Worm (Caenorhabditis elegans) whole organism, L1 larva: Measurements from ENCODE around the gene ptr-8.

ENCODE experiments used
- C04F5.9 ChIP-seq: sonication (generic microtip); optimal IDR thresholded peaks from 2 replicates; lab custom pipeline; 2016; ENCODE audit warnings: missing genetic modification characterization, missing compliant biosample characterization
- C16A3.4 ChIP-seq: fragments of 150-350 bp; optimal IDR thresholded peaks from 2 replicates; lab custom pipeline; 2014; ENCODE audit warnings: missing biosample characterization, missing genetic modification characterization
- C34B4.2 ChIP-seq: sonication (generic microtip); optimal IDR thresholded peaks from 2 replicates; lab custom pipeline; 2017; ENCODE audit warnings: mild to moderate bottlenecking, missing genetic modification characterization, missing compliant biosample characterization
- F16B12.6 ChIP-seq: fragments of 150-350 bp; optimal IDR thresholded peaks from 2 replicates; lab custom pipeline; 2014; ENCODE audit warnings: missing biosample characterization, missing genetic modification characterization
- alr-1 ChIP-seq: fragments of 200-800 bp; sonication (Bioruptor generic); optimal IDR thresholded peaks from 2 replicates; lab custom pipeline; 2018; ENCODE audit warnings: borderline replicate concordance, mild to moderate bottlenecking, missing genetic modification characterization, missing compliant biosample characterization
- aly-2 ChIP-seq: fragments of 150-350 bp; optimal IDR thresholded peaks from 2 replicates; lab custom pipeline; 2014; ENCODE audit warnings: missing biosample characterization, missing genetic modification characterization
- blmp-1 ChIP-seq: fragments of 150-350 bp; optimal IDR thresholded peaks from 2 replicates; lab custom pipeline; 2014; ENCODE audit warnings: missing biosample characterization, missing genetic modification characterization
- ceh-63 ChIP-seq: fragments of 200-800 bp; sonication (Bioruptor generic); optimal IDR thresholded peaks from 2 replicates; lab custom pipeline; 2018; ENCODE audit warnings: mild to moderate bottlenecking, missing genetic modification characterization, missing compliant biosample characterization
- ceh-82 ChIP-seq, 3 experiments: fragments of 150-350 bp in 1 of 3; sonication (generic microtip) in 2 of 3; optimal IDR thresholded peaks; 2 replicates each; lab custom pipeline; 2014 to 2017; ENCODE audit warnings: missing biosample characterization in 3 of 3, missing genetic modification characterization in 3 of 3
- ceh-88 ChIP-seq: fragments of 200-800 bp; sonication (Bioruptor generic); IDR thresholded peaks from 2 replicates; pipeline ENCODE4 v1.3.6; 2022; ENCODE audit warnings: missing genetic modification characterization, missing compliant biosample characterization
- ces-1 ChIP-seq: fragments of 150-350 bp; optimal IDR thresholded peaks from 2 replicates; lab custom pipeline; 2014; ENCODE audit warnings: missing biosample characterization, missing genetic modification reagents, missing genetic modification characterization
- dsc-1 ChIP-seq: sonication (generic microtip); optimal IDR thresholded peaks from 2 replicates; lab custom pipeline; 2016; ENCODE audit warnings: mild to moderate bottlenecking, missing genetic modification characterization, missing compliant biosample characterization
- efl-1 ChIP-seq, 4 experiments: fragments of 150-350 bp; optimal IDR thresholded peaks in 3 of 4; peaks in 1 of 4; 1 replicate in 1 of 4; 2 replicates in 3 of 4; lab custom pipeline; 2014; ENCODE audit warnings: missing biosample characterization in 2 of 4, missing genetic modification characterization in 2 of 4, missing genetic modification reagents in 2 of 4
- efl-3 ChIP-seq: fragments of 200-800 bp; sonication (Bioruptor generic); optimal IDR thresholded peaks from 2 replicates; lab custom pipeline; 2018; ENCODE audit warnings: mild to moderate bottlenecking, missing genetic modification characterization, missing compliant biosample characterization
- egl-27 ChIP-seq, 2 experiments: fragments of 150-350 bp in 1 of 2; sonication (generic microtip); optimal IDR thresholded peaks; 3 replicates each; lab custom pipeline; 2017 to 2018; ENCODE audit warnings: missing biosample characterization in 2 of 2, missing genetic modification characterization in 2 of 2, missing genetic modification reagents in 2 of 2
- elt-2 ChIP-seq: sonication (generic microtip); optimal IDR thresholded peaks from 2 replicates; lab custom pipeline; 2016; ENCODE audit warnings: missing genetic modification characterization, mild to moderate bottlenecking, inconsistent platforms, missing compliant biosample characterization, missing genetic modification reagents
- elt-3 ChIP-seq, 6 experiments: fragments of 150-350 bp in 1 of 6; sonication (generic microtip); optimal IDR thresholded peaks; 2 replicates each; lab custom pipeline; 2017 to 2018; ENCODE audit warnings: missing biosample characterization in 6 of 6, missing genetic modification characterization in 6 of 6, inconsistent platforms in 1 of 6
- fkh-10 ChIP-seq: sonication (generic microtip); optimal IDR thresholded peaks from 2 replicates; lab custom pipeline; 2017; ENCODE audit warnings: missing biosample characterization, missing genetic modification reagents, missing genetic modification characterization
- fkh-4 ChIP-seq: sonication (generic microtip); optimal IDR thresholded peaks from 2 replicates; lab custom pipeline; 2016; ENCODE audit warnings: missing compliant biosample characterization, missing genetic modification characterization, borderline replicate concordance
- hlh-17 ChIP-seq: fragments of 200-800 bp; sonication (Bioruptor generic); optimal IDR thresholded peaks from 2 replicates; lab custom pipeline; 2018; ENCODE audit warnings: missing genetic modification characterization, mild to moderate bottlenecking, missing compliant biosample characterization, moderate library complexity, borderline replicate concordance
- hpl-2 ChIP-seq: fragments of 150-350 bp; optimal IDR thresholded peaks from 2 replicates; lab custom pipeline; 2014; ENCODE audit warnings: missing biosample characterization, missing genetic modification reagents, missing genetic modification characterization
- irx-1 ChIP-seq: sonication (generic microtip); optimal IDR thresholded peaks from 2 replicates; lab custom pipeline; 2016; ENCODE audit warnings: missing genetic modification characterization, missing compliant biosample characterization
- isw-1 ChIP-seq: fragments of 200-800 bp; sonication (Bioruptor generic); IDR thresholded peaks from 2 replicates; pipeline ENCODE4 v1.3.6; 2022; ENCODE audit warnings: missing genetic modification characterization, missing compliant biosample characterization
- lin-14 ChIP-seq: fragments of 200-800 bp; sonication (Bioruptor generic); optimal IDR thresholded peaks from 2 replicates; lab custom pipeline; 2018; ENCODE audit warnings: mild to moderate bottlenecking, missing genetic modification characterization, moderate library complexity, missing compliant biosample characterization
- lin-35 ChIP-seq, 2 experiments: fragments of 150-350 bp; optimal IDR thresholded peaks; 2 replicates each; lab custom pipeline; 2014; ENCODE audit warnings: missing biosample characterization in 2 of 2, missing genetic modification characterization in 2 of 2, missing genetic modification reagents in 2 of 2
- lin-39 ChIP-seq: fragments of 150-350 bp; optimal IDR thresholded peaks from 2 replicates; lab custom pipeline; 2014; ENCODE audit warnings: missing biosample characterization, missing genetic modification reagents, missing genetic modification characterization
- lir-3 ChIP-seq: sonication (generic microtip); optimal IDR thresholded peaks from 2 replicates; lab custom pipeline; 2016; ENCODE audit warnings: mild to moderate bottlenecking, missing genetic modification characterization, moderate library complexity, missing compliant biosample characterization; ENCODE audit not compliant: poor library complexity
- lsy-2 ChIP-seq, 2 experiments: fragments of 150-350 bp; optimal IDR thresholded peaks; 2 replicates each; lab custom pipeline; 2014; ENCODE audit warnings: missing biosample characterization in 2 of 2, missing genetic modification characterization in 2 of 2
- mef-2 ChIP-seq: fragments of 150-350 bp; optimal IDR thresholded peaks from 2 replicates; lab custom pipeline; 2014; ENCODE audit warnings: missing biosample characterization, missing genetic modification characterization
- nhr-19 ChIP-seq: fragments of 200-800 bp; sonication (Bioruptor generic); conservative IDR thresholded peaks from 2 replicates; pipeline ENCODE4 v1.3.6; 2022; ENCODE audit warnings: missing genetic modification characterization, missing compliant biosample characterization
- nhr-20 ChIP-seq: sonication (generic microtip); optimal IDR thresholded peaks from 2 replicates; lab custom pipeline; 2016; ENCODE audit warnings: mild to moderate bottlenecking, missing genetic modification characterization, missing compliant biosample characterization
- nhr-28 ChIP-seq: fragments of 150-350 bp; optimal IDR thresholded peaks from 2 replicates; lab custom pipeline; 2014; ENCODE audit warnings: missing biosample characterization, missing genetic modification characterization
- nhr-47 ChIP-seq: sonication (generic microtip); optimal IDR thresholded peaks from 2 replicates; lab custom pipeline; 2016; ENCODE audit warnings: mild to moderate bottlenecking, missing genetic modification characterization, moderate library complexity, missing compliant biosample characterization
- nhr-71 ChIP-seq: sonication (generic microtip); optimal IDR thresholded peaks from 2 replicates; lab custom pipeline; 2016; ENCODE audit warnings: mild to moderate bottlenecking, missing genetic modification characterization, moderate library complexity, missing compliant biosample characterization
- nhr-76 ChIP-seq: sonication (generic microtip); optimal IDR thresholded peaks from 2 replicates; lab custom pipeline; 2017; ENCODE audit warnings: missing biosample characterization, missing genetic modification characterization
- nhr-85 ChIP-seq: sonication (generic microtip); peaks from one replicate; lab custom pipeline; 2016; ENCODE audit warnings: missing genetic modification characterization, inconsistent platforms, missing compliant biosample characterization
- nhr-90 ChIP-seq: sonication (generic microtip); optimal IDR thresholded peaks from 2 replicates; lab custom pipeline; 2016; ENCODE audit warnings: mild to moderate bottlenecking, missing genetic modification characterization, missing compliant biosample characterization; ENCODE audit not compliant: poor library complexity
- rnt-1 ChIP-seq: sonication (generic microtip); optimal IDR thresholded peaks from 2 replicates; lab custom pipeline; 2016; ENCODE audit warnings: mild to moderate bottlenecking, missing genetic modification characterization, moderate library complexity, missing compliant biosample characterization
- snu-23 ChIP-seq: sonication (generic microtip); optimal IDR thresholded peaks from 2 replicates; lab custom pipeline; 2016; ENCODE audit warnings: missing genetic modification characterization, missing compliant biosample characterization
- sup-37 ChIP-seq: fragments of 200-800 bp; sonication (Bioruptor generic); optimal IDR thresholded peaks from 2 replicates; lab custom pipeline; 2018; ENCODE audit warnings: mild to moderate bottlenecking, missing genetic modification characterization, missing compliant biosample characterization
- tlp-1 ChIP-seq: fragments of 150-350 bp; optimal IDR thresholded peaks from 2 replicates; lab custom pipeline; 2014; ENCODE audit warnings: missing biosample characterization, missing genetic modification characterization
- unc-130 ChIP-seq: fragments of 150-350 bp; optimal IDR thresholded peaks from 2 replicates; lab custom pipeline; 2017; ENCODE audit warnings: missing biosample characterization, missing genetic modification characterization, inconsistent platforms
- unc-98 ChIP-seq: fragments of 200-800 bp; sonication (Bioruptor generic); IDR thresholded peaks from 2 replicates; pipeline ENCODE4 v1.3.6; 2022; ENCODE audit warnings: missing genetic modification characterization, missing compliant biosample characterization
- xbp-1 ChIP-seq: sonication (generic microtip); optimal IDR thresholded peaks from 2 replicates; lab custom pipeline; 2016; ENCODE audit warnings: missing genetic modification characterization, missing compliant biosample characterization
- ztf-11 ChIP-seq, 2 experiments: sonication (generic microtip); optimal IDR thresholded peaks; 2 replicates each; lab custom pipeline; 2016 to 2017; ENCODE audit warnings: missing genetic modification characterization in 2 of 2, missing biosample characterization in 1 of 2, missing compliant biosample characterization in 1 of 2
- ztf-4 ChIP-seq: fragments of 150-350 bp; optimal IDR thresholded peaks from 2 replicates; lab custom pipeline; 2014; ENCODE audit warnings: missing biosample characterization, missing genetic modification characterization

ptr-8 gene

DNA sequence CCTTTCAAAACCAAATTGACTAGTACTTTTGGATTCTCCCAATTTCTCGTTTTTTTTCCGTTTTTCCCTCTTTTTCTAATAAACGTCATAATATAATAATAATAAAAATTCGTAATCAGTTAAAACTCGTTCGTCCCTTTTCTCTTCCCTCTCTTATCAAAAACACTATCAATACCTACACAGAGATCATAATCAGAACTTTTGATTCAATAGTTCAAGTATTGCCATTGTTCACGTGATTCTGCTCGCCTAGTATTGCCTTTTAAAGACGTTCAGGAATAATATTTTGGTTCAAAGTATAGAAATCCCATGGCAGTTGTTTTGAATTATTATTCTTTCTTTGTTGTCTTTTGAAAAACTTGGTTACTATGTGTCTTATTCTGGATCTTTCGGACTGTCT lies 35.6 kb downstream of the ptr-8 start:
- TF ChIP-seq snu-23 (GFP tag; lab: Kevin White, UChicago) = peak; percentile 8
- TF ChIP-seq lin-14 (GFP tag; lab: Kevin White, UChicago) = peak; percentile 39
- peak; percentile 86 for TF ChIP-seq elt-2
- peak in 1 of 2 experiments; percentile 27 for TF ChIP-seq lin-35 (GFP tag; optimal IDR thresholded peaks at IDR 0.05; lab: Kevin White, UChicago)
- peak; percentile 8 for TF ChIP-seq blmp-1
- TF ChIP-seq egl-27 (tag; optimal IDR thresholded peaks at IDR 0.05; lab: Kevin White, UChicago) = no peak
- no peak for TF ChIP-seq ceh-88
- TF ChIP-seq nhr-20 (tag; lab: Kevin White, UChicago) = peak; percentile 45
- peak; percentile 50 for TF ChIP-seq nhr-71
- TF ChIP-seq nhr-19 = 0 out of 2 replicates have a peak, but pooled peaks have one; percentile 11
- peak; percentile 42 for TF ChIP-seq nhr-90 (tag; lab: Kevin White, UChicago)
- TF ChIP-seq lsy-2 (tag; optimal IDR thresholded peaks at IDR 0.05; lab: Kevin White, UChicago) = no peak
- TF ChIP-seq efl-3 (GFP tag; lab: Kevin White, UChicago) = no peak
- peak in 2 of 6 experiments; percentile 11 to 69 for TF ChIP-seq elt-3 (tag; optimal IDR thresholded peaks at IDR 0.05; lab: Kevin White, UChicago)
- no peak for TF ChIP-seq nhr-85 (tag; lab: Kevin White, UChicago)
- no peak for TF ChIP-seq C16A3.4 (tag; lab: Kevin White, UChicago)

ce11 chrII:10925804-10926570 lies 36.9 kb downstream of the ptr-8 start, which contains the start of gene metr-1:
metr-1 (plus strand) TSS chrII:10926561.
- TF ChIP-seq irx-1 (tag; lab: Kevin White, UChicago) (peak; percentile 21), nhr-85 (tag; lab: Kevin White, UChicago) (peak; percentile 61), ztf-4 (no peak), lin-14 (GFP tag; lab: Kevin White, UChicago) (peak; percentile 18), sup-37 (GFP tag; lab: Kevin White, UChicago) (no peak), dsc-1 (no peak), nhr-90 (tag; lab: Kevin White, UChicago) (no peak), nhr-76 (no peak), F16B12.6 (tag; lab: Kevin White, UChicago) (no peak), isw-1 (GFP tag; lab: Robert Waterston, UW) (no peak), ztf-11 (tag; optimal IDR thresholded peaks at IDR 0.05; lab: Kevin White, UChicago) (peak in 1 of 2 experiments; percentile 61), hpl-2 (GFP tag; lab: Kevin White, UChicago) (no peak), nhr-47 (tag; lab: Kevin White, UChicago) (peak; percentile 60), nhr-20 (tag; lab: Kevin White, UChicago) (peak; percentile 31), lir-3 (tag; lab: Kevin White, UChicago) (peak; percentile 17), fkh-4 (tag; lab: Kevin White, UChicago) (no peak), lin-39 (tag; lab: Kevin White, UChicago) (no peak), C34B4.2 (no peak), lin-35 (GFP tag; optimal IDR thresholded peaks at IDR 0.05; lab: Kevin White, UChicago) (peak; percentile 71 to 72), rnt-1 (tag; lab: Kevin White, UChicago) (peak; percentile 37), mef-2 (tag; lab: Kevin White, UChicago) (no peak), xbp-1 (tag; lab: Kevin White, UChicago) (no peak), fkh-10 (GFP tag; lab: Kevin White, UChicago) (no peak), elt-3 (tag; optimal IDR thresholded peaks at IDR 0.05; lab: Kevin White, UChicago) (peak in 1 of 6 experiments; percentile 4), ceh-63 (GFP tag; lab: Kevin White, UChicago) (no peak), efl-1 (optimal IDR thresholded peaks at IDR 0.05; lab: Kevin White, UChicago) (peak; percentile 82 to 86), efl-1 (GFP tag; optimal IDR thresholded peaks at IDR 0.05 in 1 of 2; lab: Kevin White, UChicago) (peak; percentile 77 to 96), unc-98 (GFP tag; lab: Robert Waterston, UW) (no peak), aly-2 (no peak), ces-1 (no peak), tlp-1 (tag; lab: Kevin White, UChicago) (no peak), hlh-17 (GFP tag; lab: Kevin White, UChicago) (no peak), snu-23 (GFP tag; lab: Kevin White, UChicago) (peak; percentile 5), alr-1 (tag; lab: Kevin White, UChicago) (no peak), unc-130 (tag; lab: Kevin White, UChicago) (no peak), efl-3 (GFP tag; lab: Kevin White, UChicago) (no peak), ceh-82 (tag; optimal IDR thresholded peaks at IDR 0.05; lab: Kevin White, UChicago) (no peak), C04F5.9 (tag; lab: Kevin White, UChicago) (no peak), nhr-28 (no peak), nhr-19 (peak; percentile 33; the same call in 1 of the 2 replicates), blmp-1 (peak; percentile 31), ceh-88 (no peak)
